Fruit fly (Drosophila melanogaster): ENCODE measurements around the gene Mfe2.

The Mfe2 gene

dm6 chrX:16318858-16319557 lies 48.3 kb downstream of the Mfe2 start (continued):
- no peak for TF ChIP-seq CG6854 (GFP tag; optimal IDR thresholded peaks at IDR 0.05)
- no peak for TF ChIP-seq CG9139 (GFP tag; optimal IDR thresholded peaks at IDR 0.05)
- TF ChIP-seq Hr39 (GFP tag; optimal IDR thresholded peaks at IDR 0.05), result peak; percentile 73
- peak; percentile 49 for TF ChIP-seq dsx (GFP tag; optimal IDR thresholded peaks at IDR 0.05; ENCODE audit: poor library complexity, severe bottlenecking)
- TF ChIP-seq Hr38 (GFP tag; optimal IDR thresholded peaks at IDR 0.05), result no peak
- TF ChIP-seq Smox (GFP tag; optimal IDR thresholded peaks at IDR 0.05), result no peak
- TF ChIP-seq CG8119 (GFP tag; IDR thresholded peaks at IDR 0.05), result peak; percentile 78
- no peak for TF ChIP-seq salr (GFP tag; optimal IDR thresholded peaks at IDR 0.05)
- TF ChIP-seq svp (GFP tag), result peak; percentile 72
- TF ChIP-seq fkh (GFP tag; optimal IDR thresholded peaks at IDR 0.05), result peak; percentile 83
- TF ChIP-seq CG7368 (GFP tag; optimal IDR thresholded peaks at IDR 0.05), result no peak
- no peak for TF ChIP-seq Eip93F (GFP tag; optimal IDR thresholded peaks at IDR 0.05)
- peak; percentile 66 for TF ChIP-seq topi (GFP tag; optimal IDR thresholded peaks at IDR 0.05)
- no peak for TF ChIP-seq CG16779 (tag; optimal IDR thresholded peaks at IDR 0.05)
- TF ChIP-seq CG34406 (GFP tag; optimal IDR thresholded peaks at IDR 0.05), result peak; percentile 40
- peak; percentile 57 for TF ChIP-seq fd59A (GFP tag; optimal IDR thresholded peaks at IDR 0.05)
- peak; percentile 78 for TF ChIP-seq Eip75B (GFP tag; optimal IDR thresholded peaks at IDR 0.05)
- TF ChIP-seq OdsH (GFP tag; optimal IDR thresholded peaks at IDR 0.05), result peak; percentile 79

DNA sequence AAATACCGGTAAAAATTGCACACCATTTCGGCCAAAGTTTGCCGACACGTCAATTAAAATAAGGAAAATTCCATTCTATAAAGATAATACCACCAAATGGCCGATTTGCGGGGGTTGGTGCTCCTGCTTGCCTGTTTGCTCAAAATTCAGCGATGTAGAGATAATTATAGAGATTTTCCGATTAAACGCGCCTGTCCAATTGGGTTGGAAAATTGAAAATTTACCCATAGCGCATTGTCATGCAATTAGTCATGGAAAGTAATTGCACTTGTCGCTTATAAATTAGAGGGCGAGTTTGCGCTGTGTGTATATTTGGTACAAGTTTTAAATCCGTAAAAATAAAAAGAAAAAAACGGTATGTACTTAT lies 48.8 kb downstream of the Mfe2 start:
- no peak for TF ChIP-seq CG1621 (tag; optimal IDR thresholded peaks at IDR 0.05)
- no peak for TF ChIP-seq Lpt (GFP tag; optimal IDR thresholded peaks at IDR 0.05)
- TF ChIP-seq esn (GFP tag; optimal IDR thresholded peaks at IDR 0.05), result no peak
- TF ChIP-seq eg (GFP tag; IDR thresholded peaks at IDR 0.05), result no peak
- TF ChIP-seq CG8319 (GFP tag; optimal IDR thresholded peaks at IDR 0.05), result no peak
- no peak for TF ChIP-seq Sox102F (GFP tag; optimal IDR thresholded peaks at IDR 0.05)
- no peak for TF ChIP-seq Blimp-1 (GFP tag; optimal IDR thresholded peaks at IDR 0.05)
- TF ChIP-seq Gug (GFP tag; IDR thresholded peaks at IDR 0.05), result no peak
- TF ChIP-seq CG6808 (GFP tag; optimal IDR thresholded peaks at IDR 0.05), result no peak
- no peak for TF ChIP-seq net (GFP tag; optimal IDR thresholded peaks at IDR 0.05)
- no peak for TF ChIP-seq dsx (GFP tag; optimal IDR thresholded peaks at IDR 0.05; ENCODE audit: poor library complexity, severe bottlenecking)
- TF ChIP-seq CG34406 (GFP tag; optimal IDR thresholded peaks at IDR 0.05), result no peak
- no peak for TF ChIP-seq CG7368 (GFP tag; optimal IDR thresholded peaks at IDR 0.05)
- TF ChIP-seq Ets21C (GFP tag; optimal IDR thresholded peaks at IDR 0.05), result no peak
- no peak for TF ChIP-seq CG8119 (GFP tag; IDR thresholded peaks at IDR 0.05)
- no peak for TF ChIP-seq CG9139 (GFP tag; optimal IDR thresholded peaks at IDR 0.05)
- no peak for TF ChIP-seq OdsH (GFP tag; optimal IDR thresholded peaks at IDR 0.05)
- TF ChIP-seq Hr38 (GFP tag; optimal IDR thresholded peaks at IDR 0.05), result no peak

dm6 chrX:16320197-16320921 lies 49.6 kb downstream of the Mfe2 start, which contains the start of gene Cyp1:
Gene Cyp1, minus strand, starts transcription at chrX:16320370.
- TF ChIP-seq achi (GFP tag; optimal IDR thresholded peaks at IDR 0.05) (peak; percentile 27), CG34406 (GFP tag; optimal IDR thresholded peaks at IDR 0.05) (no peak), CG11902 (GFP tag; optimal IDR thresholded peaks at IDR 0.05) (peak; percentile 13), topi (GFP tag; optimal IDR thresholded peaks at IDR 0.05) (peak; percentile 32), lz (GFP tag; optimal IDR thresholded peaks at IDR 0.05) (peak; percentile 43), CG6163 (GFP tag; IDR thresholded peaks at IDR 0.05) (peak; percentile 64; the same call in 1 of the 3 replicates), Hr39 (GFP tag; optimal IDR thresholded peaks at IDR 0.05) (no peak), CG3032 (tag; optimal IDR thresholded peaks at IDR 0.05) (no peak), CG11294 (GFP tag; IDR thresholded peaks at IDR 0.05) (peak; percentile 22; the same call in 1 of the 2 replicates), Sox15 (GFP tag; optimal IDR thresholded peaks at IDR 0.05) (peak; percentile 20), cyc (GFP tag; optimal IDR thresholded peaks at IDR 0.05) (peak; percentile 11), fd59A (GFP tag; optimal IDR thresholded peaks at IDR 0.05) (no peak), CG6808 (GFP tag; optimal IDR thresholded peaks at IDR 0.05) (peak; percentile 33), Eip78C (GFP tag) (peak; percentile 76), Ets21C (GFP tag; optimal IDR thresholded peaks at IDR 0.05) (no peak), CG31627 (GFP tag; optimal IDR thresholded peaks at IDR 0.05) (no peak), Sox14 (GFP tag; optimal IDR thresholded peaks at IDR 0.05) (peak; percentile 17), dsx (GFP tag; optimal IDR thresholded peaks at IDR 0.05; ENCODE audit: poor library complexity, severe bottlenecking) (no peak), vri (GFP tag; optimal IDR thresholded peaks at IDR 0.05) (peak; percentile 88), CG15336 (GFP tag; IDR thresholded peaks at IDR 0.05) (peak; percentile 16), CG6854 (GFP tag; optimal IDR thresholded peaks at IDR 0.05) (peak; percentile 12), CG1621 (tag; optimal IDR thresholded peaks at IDR 0.05) (peak; percentile 52), CG3919 (GFP tag; optimal IDR thresholded peaks at IDR 0.05) (no peak), eg (GFP tag; IDR thresholded peaks at IDR 0.05) (no peak; the same call in 2 of the 3 replicates), Lpt (GFP tag; optimal IDR thresholded peaks at IDR 0.05) (peak; percentile 2), CG8319 (GFP tag; optimal IDR thresholded peaks at IDR 0.05) (no peak)
